Fruit fly (Drosophila melanogaster) whole organism, embryonic: Measurements from ENCODE around the gene CG10341.

Experiments used
- ATbp ChIP-seq: fragments of 200-800 bp; sonication (Bioruptor generic); optimal IDR thresholded peaks from 2 replicates; lab custom pipeline; 2017; ENCODE audit warnings: missing biosample characterization, mild to moderate bottlenecking, missing genetic modification characterization, missing genetic modification reagents
- Asciz ChIP-seq: fragments of 200-800 bp; sonication (Bioruptor generic); optimal IDR thresholded peaks from 2 replicates; lab custom pipeline; 2017; ENCODE audit warnings: missing biosample characterization, mild to moderate bottlenecking, missing genetic modification characterization, missing genetic modification reagents
- CG10366 ChIP-seq: fragments of 200-800 bp; sonication (Bioruptor generic); IDR thresholded peaks from 2 replicates; pipeline ENCODE4 v1.3.6; 2022; ENCODE audit warnings: missing biosample characterization, missing genetic modification characterization
- CG10654 ChIP-seq: fragments of 200-800 bp; sonication (Bioruptor generic); optimal IDR thresholded peaks from 2 replicates; lab custom pipeline; 2016; ENCODE audit warnings: missing biosample characterization, missing genetic modification characterization
- CG14014 ChIP-seq: fragments of 200-800 bp; sonication (Bioruptor generic); IDR thresholded peaks from 2 replicates; pipeline ENCODE4 v1.3.6; 2022; ENCODE audit warnings: missing biosample characterization, missing genetic modification characterization
- CG14860 ChIP-seq: fragments of 200-800 bp; sonication (Bioruptor generic); IDR thresholded peaks from 3 replicates; pipeline ENCODE4 v1.3.6; 2022; ENCODE audit warnings: missing biosample characterization, missing genetic modification characterization; ENCODE audit not compliant: partially characterized antibody
- CG17361 ChIP-seq: fragments of 200-800 bp; sonication (Bioruptor generic); IDR thresholded peaks from 3 replicates; pipeline ENCODE4 v1.3.6; 2022; ENCODE audit warnings: missing biosample characterization, missing genetic modification characterization
- CG18262 ChIP-seq: fragments of 200-800 bp; optimal IDR thresholded peaks from 3 replicates; lab custom pipeline; 2019; ENCODE audit warnings: missing biosample characterization, mild to moderate bottlenecking, missing genetic modification characterization, moderate library complexity
- CG2202 ChIP-seq: fragments of 200-800 bp; sonication (Bioruptor generic); optimal IDR thresholded peaks from 2 replicates; lab custom pipeline; 2018; ENCODE audit warnings: missing biosample characterization, mild to moderate bottlenecking, missing genetic modification characterization
- CG30020 ChIP-seq: fragments of 200-800 bp; optimal IDR thresholded peaks from 2 replicates; lab custom pipeline; 2019; ENCODE audit warnings: missing biosample characterization, mild to moderate bottlenecking, missing genetic modification characterization, moderate library complexity
- CG30403 ChIP-seq: fragments of 200-800 bp; sonication (Bioruptor generic); optimal IDR thresholded peaks from 3 replicates; lab custom pipeline; 2016; ENCODE audit warnings: missing biosample characterization, missing genetic modification characterization
- CG31388 ChIP-seq: fragments of 200-800 bp; sonication (Bioruptor generic); optimal IDR thresholded peaks from 2 replicates; lab custom pipeline; 2016; ENCODE audit warnings: missing biosample characterization, missing genetic modification characterization
- CG33557 ChIP-seq: fragments of 200-800 bp; sonication (Bioruptor generic); optimal IDR thresholded peaks from 2 replicates; lab custom pipeline; 2019; ENCODE audit warnings: missing biosample characterization, mild to moderate bottlenecking, missing genetic modification characterization, moderate library complexity
- CG3407 ChIP-seq: fragments of 200-800 bp; sonication (Bioruptor generic); optimal IDR thresholded peaks from 2 replicates; lab custom pipeline; 2018; ENCODE audit warnings: missing biosample characterization, mild to moderate bottlenecking, missing genetic modification characterization
- CG34376 ChIP-seq: fragments of 200-800 bp; sonication (Bioruptor generic); optimal IDR thresholded peaks from 2 replicates; lab custom pipeline; 2018; ENCODE audit warnings: missing biosample characterization, mild to moderate bottlenecking, missing genetic modification characterization
- CG34422 ChIP-seq: fragments of 200-800 bp; sonication (Bioruptor generic); IDR thresholded peaks from 3 replicates; pipeline ENCODE4 v1.3.6; 2022; ENCODE audit warnings: missing biosample characterization, missing genetic modification characterization
- CG4282 ChIP-seq: fragments of 200-800 bp; sonication (Bioruptor generic); optimal IDR thresholded peaks from 2 replicates; lab custom pipeline; 2016; ENCODE audit warnings: missing biosample characterization, missing genetic modification characterization
- CG8924 ChIP-seq: fragments of 200-800 bp; optimal IDR thresholded peaks from 3 replicates; lab custom pipeline; 2019; ENCODE audit warnings: missing biosample characterization, mild to moderate bottlenecking, missing genetic modification characterization, moderate library complexity
- CG9215 ChIP-seq: fragments of 200-800 bp; sonication (Bioruptor generic); IDR thresholded peaks from 2 replicates; pipeline ENCODE4 v1.3.6; 2022; ENCODE audit warnings: missing biosample characterization, missing genetic modification characterization
- Dfd ChIP-seq, 2 experiments: fragments of >200 bp; optimal IDR thresholded peaks; 2 replicates each; lab custom pipeline; 2017; ENCODE audit warnings: missing biosample characterization in 2 of 2, missing genetic modification characterization in 2 of 2
- Dip2 ChIP-seq: fragments of 200-800 bp; sonication (Bioruptor generic); IDR thresholded peaks from 2 replicates; pipeline ENCODE4 v1.3.6; 2022; ENCODE audit warnings: missing biosample characterization, missing genetic modification characterization
- Doc2 ChIP-seq: fragments of 200-800 bp; sonication (Bioruptor generic); IDR thresholded peaks from 2 replicates; pipeline ENCODE4 v1.3.6; 2022; ENCODE audit warnings: missing biosample characterization, missing genetic modification characterization
- Doc3 ChIP-seq: fragments of 200-800 bp; sonication (Bioruptor generic); IDR thresholded peaks from 3 replicates; pipeline ENCODE4 v1.3.6; 2022; ENCODE audit warnings: missing biosample characterization, missing genetic modification characterization; ENCODE audit not compliant: partially characterized antibody
- Hr3 ChIP-seq: fragments of 200-800 bp; sonication (Bioruptor generic); optimal IDR thresholded peaks from 3 replicates; lab custom pipeline; 2016; ENCODE audit warnings: missing biosample characterization, missing genetic modification characterization
- Lim3 ChIP-seq: fragments of 200-800 bp; sonication (Bioruptor generic); IDR thresholded peaks from 2 replicates; pipeline ENCODE4 v1.3.6; 2022; ENCODE audit warnings: missing biosample characterization, missing genetic modification characterization
- NC2α ChIP-seq: fragments of 200-800 bp; sonication (Bioruptor generic); optimal IDR thresholded peaks from 2 replicates; lab custom pipeline; 2016; ENCODE audit warnings: missing biosample characterization, missing genetic modification characterization
- NK7.1 ChIP-seq: fragments of 200-800 bp; sonication (Bioruptor generic); optimal IDR thresholded peaks from 3 replicates; lab custom pipeline; 2016; ENCODE audit warnings: missing biosample characterization, missing genetic modification characterization
- Sry-β ChIP-seq: fragments of 200-800 bp; sonication (Bioruptor generic); optimal IDR thresholded peaks from 2 replicates; lab custom pipeline; 2018; ENCODE audit warnings: missing biosample characterization, mild to moderate bottlenecking, missing genetic modification characterization, moderate library complexity
- Trl ChIP-seq, 3 experiments: fragments of >200 bp in 2 of 3; fragments of 200-800 bp in 1 of 3; sonication (Bioruptor generic) in 1 of 3; optimal IDR thresholded peaks; 2 replicates in 1 of 3; 3 replicates in 2 of 3; lab custom pipeline; 2016 to 2017; ENCODE audit warnings: missing biosample characterization in 1 of 3, missing genetic modification characterization in 1 of 3
- ab ChIP-seq: fragments of 200-800 bp; sonication (Bioruptor generic); optimal IDR thresholded peaks from 2 replicates; lab custom pipeline; 2016; ENCODE audit warnings: missing biosample characterization, missing genetic modification characterization
- bsh ChIP-seq, 2 experiments: fragments of 200-800 bp; sonication (Bioruptor generic); optimal IDR thresholded peaks; 2 replicates each; lab custom pipeline; 2017 to 2018; ENCODE audit warnings: mild to moderate bottlenecking in 2 of 2, missing biosample characterization in 2 of 2, missing genetic modification characterization in 2 of 2, moderate library complexity in 1 of 2
- cad ChIP-seq: fragments of >200 bp; optimal IDR thresholded peaks from 2 replicates; lab custom pipeline; 2017; ENCODE audit warnings: missing biosample characterization, missing genetic modification characterization
- cg ChIP-seq: fragments of 200-800 bp; sonication (Bioruptor generic); optimal IDR thresholded peaks from 3 replicates; lab custom pipeline; 2019; ENCODE audit warnings: missing biosample characterization, mild to moderate bottlenecking, missing genetic modification characterization, moderate library complexity
- chn ChIP-seq: fragments of 200-800 bp; sonication (Bioruptor generic); optimal IDR thresholded peaks from 2 replicates; lab custom pipeline; 2016; ENCODE audit warnings: missing biosample characterization, missing genetic modification characterization
- corto ChIP-seq: fragments of 200-800 bp; sonication (Bioruptor generic); optimal IDR thresholded peaks from 2 replicates; lab custom pipeline; 2016; ENCODE audit warnings: missing biosample characterization, mild to moderate bottlenecking, missing genetic modification characterization, moderate library complexity
- dimm ChIP-seq: fragments of 200-800 bp; sonication (Bioruptor generic); IDR thresholded peaks from 2 replicates; pipeline ENCODE4 v1.3.6; 2022; ENCODE audit warnings: missing biosample characterization, missing genetic modification characterization
- eve ChIP-seq, 2 experiments: fragments of >200 bp; optimal IDR thresholded peaks; 2 replicates each; lab custom pipeline; 2017; ENCODE audit warnings: missing biosample characterization in 2 of 2, missing genetic modification characterization in 2 of 2
- grn ChIP-seq: fragments of 200-800 bp; sonication (Bioruptor generic); optimal IDR thresholded peaks from 3 replicates; lab custom pipeline; 2017; ENCODE audit warnings: missing biosample characterization, missing genetic modification characterization
- knrl ChIP-seq: fragments of 200-800 bp; sonication (Bioruptor generic); IDR thresholded peaks from 3 replicates; pipeline ENCODE4 v1.3.6; 2022; ENCODE audit warnings: missing biosample characterization, missing genetic modification characterization; ENCODE audit not compliant: partially characterized antibody
- lilli ChIP-seq: fragments of 200-800 bp; sonication (Bioruptor generic); optimal IDR thresholded peaks from 3 replicates; lab custom pipeline; 2016; ENCODE audit warnings: missing biosample characterization, missing genetic modification characterization
- onecut ChIP-seq: fragments of 200-800 bp; sonication (Bioruptor generic); IDR thresholded peaks from 2 replicates; pipeline ENCODE4 v1.3.6; 2022; ENCODE audit warnings: missing biosample characterization, missing genetic modification characterization
- pan ChIP-seq, 4 experiments: fragments of >200 bp in 3 of 4; fragments of 200-800 bp in 1 of 4; sonication (Bioruptor generic) in 1 of 4; optimal IDR thresholded peaks in 3 of 4; IDR thresholded peaks in 1 of 4; 2 replicates each; pipeline versions ENCODE4 v1.3.6 to Lab custom; 2017 to 2022; ENCODE audit warnings: missing biosample characterization in 2 of 4, missing genetic modification characterization in 2 of 4, mixed read lengths in 1 of 4
- pfk ChIP-seq: fragments of 200-800 bp; sonication (Bioruptor generic); optimal IDR thresholded peaks from 2 replicates; lab custom pipeline; 2018; ENCODE audit warnings: missing biosample characterization, mild to moderate bottlenecking, missing genetic modification characterization, moderate library complexity
- pnt ChIP-seq: fragments of 200-800 bp; sonication (Bioruptor generic); optimal IDR thresholded peaks from 3 replicates; lab custom pipeline; 2016; ENCODE audit warnings: missing biosample characterization, missing genetic modification characterization
- pros ChIP-seq: fragments of 200-800 bp; sonication (Bioruptor generic); optimal IDR thresholded peaks from 3 replicates; lab custom pipeline; 2019; ENCODE audit warnings: missing biosample characterization, mild to moderate bottlenecking, missing genetic modification characterization, moderate library complexity
- sc ChIP-seq, 3 experiments: fragments of >200 bp in 2 of 3; fragments of 200-800 bp in 1 of 3; sonication (Bioruptor generic) in 1 of 3; optimal IDR thresholded peaks; 2 replicates in 2 of 3; 3 replicates in 1 of 3; lab custom pipeline; 2017; ENCODE audit warnings: mild to moderate bottlenecking in 1 of 3, missing biosample characterization in 1 of 3, missing genetic modification characterization in 1 of 3, missing genetic modification reagents in 1 of 3
- scrt ChIP-seq: fragments of 200-800 bp; sonication (Bioruptor generic); optimal IDR thresholded peaks from 2 replicates; lab custom pipeline; 2018; ENCODE audit warnings: missing biosample characterization, mild to moderate bottlenecking, missing genetic modification characterization, moderate library complexity
- slp2 ChIP-seq: fragments of 200-800 bp; sonication (Bioruptor generic); optimal IDR thresholded peaks from 2 replicates; lab custom pipeline; 2016; ENCODE audit warnings: missing biosample characterization, missing genetic modification characterization

The CG10341 gene

DNA sequence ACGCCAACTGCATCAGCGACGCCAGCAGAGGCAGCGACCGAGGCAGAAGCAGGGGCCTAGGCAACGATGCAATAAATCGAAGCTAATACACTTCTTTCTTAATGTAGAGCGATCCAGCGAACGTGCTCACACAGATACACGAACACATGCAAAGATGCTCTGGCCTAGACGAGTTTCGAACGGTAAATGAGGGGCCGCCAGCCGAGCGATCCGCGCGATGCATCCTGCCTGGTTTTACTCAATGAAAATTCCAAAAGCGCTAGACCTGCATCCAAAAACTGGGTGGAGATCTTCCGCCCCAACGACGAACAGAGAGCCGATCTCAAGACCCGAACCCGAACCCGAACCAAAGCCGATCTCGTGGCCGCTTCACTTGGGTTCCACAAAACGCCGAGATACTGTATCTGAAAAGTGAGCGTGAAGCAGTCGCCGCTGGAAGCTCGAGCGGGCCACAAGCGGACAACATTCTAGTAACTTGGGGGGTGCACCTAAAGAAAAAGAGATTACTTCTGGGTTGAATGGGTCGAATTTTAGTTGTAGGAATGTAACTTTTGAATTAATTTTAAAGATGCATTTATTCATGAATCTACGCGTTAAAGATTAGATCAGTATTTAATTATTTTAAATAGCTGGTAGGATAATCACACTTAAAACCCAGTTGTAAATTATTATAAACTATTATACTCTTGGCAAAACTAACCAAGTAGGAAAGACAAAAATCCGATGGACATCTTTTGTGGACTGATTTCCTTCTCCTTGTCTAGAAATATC is 34.4 kb downstream of the CG10341 start (continued):
- TF ChIP-seq corto (GFP tag; lab: Kevin White, UChicago), result no peak
- TF ChIP-seq cg, result peak; percentile 73
- no peak for TF ChIP-seq CG34376 (GFP tag; lab: Kevin White, UChicago)
- TF ChIP-seq CG10366 (GFP tag; lab: Robert Waterston, UW), result no peak
- no peak for TF ChIP-seq CG14014 (GFP tag; lab: Robert Waterston, UW)
- TF ChIP-seq CG31388, result no peak
- TF ChIP-seq Dfd (GFP tag; optimal IDR thresholded peaks at IDR 0.05; lab: Kevin White, UChicago), result no peak
- no peak for TF ChIP-seq CG34422 (GFP tag; lab: Robert Waterston, UW)
- no peak for TF ChIP-seq CG2202 (tag; lab: Kevin White, UChicago)
- no peak for TF ChIP-seq CG30403 (GFP tag; lab: Kevin White, UChicago)
- no peak for TF ChIP-seq NK7.1
- no peak for TF ChIP-seq CG30020 (tag; lab: Kevin White, UChicago)
- peak in 1 of 2 experiments; percentile 9 for TF ChIP-seq bsh (GFP tag; optimal IDR thresholded peaks at IDR 0.05; lab: Kevin White, UChicago)
- TF ChIP-seq CG14860, result no peak
- no peak for TF ChIP-seq Doc2 (GFP tag; lab: Robert Waterston, UW)
- no peak for TF ChIP-seq knrl (GFP tag; lab: Robert Waterston, UW)
- TF ChIP-seq CG18262 (tag; lab: Kevin White, UChicago), result peak; percentile 21
- no peak for TF ChIP-seq CG17361 (GFP tag; lab: Robert Waterston, UW)
- no peak for TF ChIP-seq onecut
- peak; percentile 60 for TF ChIP-seq pros (GFP tag; lab: Kevin White, UChicago)
- peak in 1 of 2 experiments; percentile 15 for TF ChIP-seq Trl (optimal IDR thresholded peaks at IDR 0.05; lab: Kevin White, UChicago)
- TF ChIP-seq Trl (GFP tag; optimal IDR thresholded peaks at IDR 0.05; lab: Kevin White, UChicago), result no peak
- TF ChIP-seq NC2α (GFP tag; lab: Kevin White, UChicago), result no peak
- TF ChIP-seq pfk (GFP tag; lab: Kevin White, UChicago), result no peak
- TF ChIP-seq CG33557 (GFP tag; lab: Kevin White, UChicago), result no peak
- no peak for TF ChIP-seq pan (optimal IDR thresholded peaks at IDR 0.05; lab: Kevin White, UChicago)
- no peak for TF ChIP-seq pan (GFP tag; optimal IDR thresholded peaks at IDR 0.05 in 1 of 2, IDR thresholded peaks at IDR 0.05 in 1 of 2)
- TF ChIP-seq sc (optimal IDR thresholded peaks at IDR 0.05; lab: Kevin White, UChicago), result no peak
- TF ChIP-seq sc (GFP tag; optimal IDR thresholded peaks at IDR 0.05; lab: Kevin White, UChicago), result no peak
- TF ChIP-seq slp2 (GFP tag; lab: Kevin White, UChicago), result no peak
- TF ChIP-seq dimm (GFP tag; lab: Robert Waterston, UW), result no peak
- TF ChIP-seq Doc3 (GFP tag; lab: Robert Waterston, UW), result no peak
- no peak for TF ChIP-seq pnt
- peak; percentile 58 for TF ChIP-seq chn (GFP tag; lab: Kevin White, UChicago)
- no peak for TF ChIP-seq grn
- no peak for TF ChIP-seq CG8924 (tag; lab: Kevin White, UChicago)
- no peak for TF ChIP-seq CG10654 (GFP tag; lab: Kevin White, UChicago)
- TF ChIP-seq cad, result no peak
- no peak for TF ChIP-seq CG9215 (GFP tag; lab: Robert Waterston, UW)
- no peak for TF ChIP-seq Dip2 (GFP tag; lab: Robert Waterston, UW)
- TF ChIP-seq Sry-β, result no peak
- TF ChIP-seq CG4282, result no peak
- no peak for TF ChIP-seq CG3407
- TF ChIP-seq Lim3, result no peak
- no peak for TF ChIP-seq scrt
- no peak for TF ChIP-seq Asciz (GFP tag; lab: Kevin White, UChicago)
- no peak for TF ChIP-seq ATbp (GFP tag; lab: Kevin White, UChicago)
- TF ChIP-seq lilli (GFP tag; lab: Kevin White, UChicago), result no peak
- no peak for TF ChIP-seq Hr3 (GFP tag; lab: Kevin White, UChicago)
- no peak for TF ChIP-seq eve (GFP tag; optimal IDR thresholded peaks at IDR 0.05; lab: Kevin White, UChicago)
- TF ChIP-seq ab, result no peak
